Worm (Caenorhabditis elegans): Measurements from ENCODE around the gene acdh-13.

- TF ChIP-seq nhr-77 (tag; optimal IDR thresholded peaks at IDR 0.05), result no peak
- TF ChIP-seq irx-1 (tag; optimal IDR thresholded peaks at IDR 0.05), result no peak
- no peak for TF ChIP-seq efl-1 (optimal IDR thresholded peaks at IDR 0.05)
- TF ChIP-seq efl-1 (GFP tag; optimal IDR thresholded peaks at IDR 0.05 in 1 of 2), result peak in 1 of 2 experiments; percentile 21
Observed at ce11 chrIV:8479346-8479745, 19.3 kb downstream of the acdh-13 start, which contains the start of gene hlh-12.

All from whole organism, L1 larva.